Fruit fly (Drosophila melanogaster): Measurements from ENCODE around the gene CG12645.

Gene CG12645

DNA sequence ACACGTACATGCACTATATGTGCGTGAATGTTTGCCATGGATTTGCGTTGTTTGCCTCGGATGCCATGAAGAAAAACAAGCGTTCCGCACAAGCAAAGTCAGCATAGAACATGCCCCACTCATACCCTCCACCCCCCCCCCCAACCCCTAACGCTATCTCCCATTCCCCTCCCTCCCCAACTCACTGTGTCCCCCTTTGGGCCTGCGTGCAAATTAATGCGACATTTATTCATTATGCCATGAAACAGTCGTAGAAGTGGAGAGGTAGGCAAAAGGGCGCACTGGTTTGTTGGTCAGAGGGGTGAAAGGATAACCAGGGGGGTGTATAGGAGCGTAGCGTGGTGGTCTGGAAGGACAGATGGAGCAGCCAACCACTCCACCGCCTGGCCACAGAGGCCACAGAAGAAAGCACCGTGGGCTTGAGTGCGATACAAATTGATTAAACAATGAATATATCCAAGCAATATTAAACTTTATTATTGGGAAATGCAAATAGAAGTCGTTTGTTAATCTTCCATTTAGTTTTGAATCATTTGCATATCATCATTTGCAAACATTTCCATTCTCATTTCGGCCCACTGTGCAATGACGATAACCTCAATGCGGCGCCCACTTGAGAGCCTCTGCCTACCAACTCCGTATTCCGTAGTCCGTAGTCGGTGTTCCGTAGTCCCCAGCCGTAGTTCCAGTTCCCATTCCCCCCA is 31.1 kb downstream of the CG12645 start (continued):
- peak; percentile 73 for TF ChIP-seq CG15336 (GFP tag; IDR thresholded peaks at IDR 0.05)
- peak; percentile 46 for TF ChIP-seq achi (GFP tag; optimal IDR thresholded peaks at IDR 0.05)
- TF ChIP-seq Blimp-1 (GFP tag; optimal IDR thresholded peaks at IDR 0.05) = no peak
- TF ChIP-seq CG32006 (GFP tag; optimal IDR thresholded peaks at IDR 0.05) = peak; percentile 63
- no peak for TF ChIP-seq Sox102F (GFP tag; optimal IDR thresholded peaks at IDR 0.05)
- TF ChIP-seq fd59A (GFP tag; optimal IDR thresholded peaks at IDR 0.05) = peak; percentile 30
- TF ChIP-seq pdm3 (GFP tag; optimal IDR thresholded peaks at IDR 0.05) = peak; percentile 44
- TF ChIP-seq salr (GFP tag; optimal IDR thresholded peaks at IDR 0.05) = no peak
- no peak for TF ChIP-seq Sox15 (GFP tag; optimal IDR thresholded peaks at IDR 0.05)
- TF ChIP-seq CG6854 (GFP tag; optimal IDR thresholded peaks at IDR 0.05) = no peak
- peak; percentile 33 for TF ChIP-seq CG3919 (GFP tag; optimal IDR thresholded peaks at IDR 0.05)
- no peak for TF ChIP-seq spab (GFP tag; optimal IDR thresholded peaks at IDR 0.05)
- TF ChIP-seq svp (GFP tag) = peak; percentile 77
- TF ChIP-seq CG8632 (GFP tag; optimal IDR thresholded peaks at IDR 0.05) = no peak
- peak; percentile 44 for TF ChIP-seq CG3032 (tag; optimal IDR thresholded peaks at IDR 0.05)
- TF ChIP-seq lz (GFP tag; optimal IDR thresholded peaks at IDR 0.05) = peak; percentile 21
- peak; percentile 0 for TF ChIP-seq CG4318 (GFP tag; optimal IDR thresholded peaks at IDR 0.05)
- TF ChIP-seq Hr38 (GFP tag; optimal IDR thresholded peaks at IDR 0.05) = no peak
- TF ChIP-seq Smox (GFP tag; optimal IDR thresholded peaks at IDR 0.05) = peak; percentile 31
- peak; percentile 36 for TF ChIP-seq net (GFP tag; optimal IDR thresholded peaks at IDR 0.05)
- TF ChIP-seq fd85E (GFP tag; optimal IDR thresholded peaks at IDR 0.05) = no peak
- TF ChIP-seq Met (GFP tag; optimal IDR thresholded peaks at IDR 0.05) = peak; percentile 35
- no peak for TF ChIP-seq CG7368 (GFP tag; optimal IDR thresholded peaks at IDR 0.05)
- peak; percentile 56 for TF ChIP-seq Eip75B (GFP tag; optimal IDR thresholded peaks at IDR 0.05)
- TF ChIP-seq OdsH (GFP tag; optimal IDR thresholded peaks at IDR 0.05) = peak; percentile 25
- TF ChIP-seq vri (GFP tag; optimal IDR thresholded peaks at IDR 0.05) = no peak

DNA sequence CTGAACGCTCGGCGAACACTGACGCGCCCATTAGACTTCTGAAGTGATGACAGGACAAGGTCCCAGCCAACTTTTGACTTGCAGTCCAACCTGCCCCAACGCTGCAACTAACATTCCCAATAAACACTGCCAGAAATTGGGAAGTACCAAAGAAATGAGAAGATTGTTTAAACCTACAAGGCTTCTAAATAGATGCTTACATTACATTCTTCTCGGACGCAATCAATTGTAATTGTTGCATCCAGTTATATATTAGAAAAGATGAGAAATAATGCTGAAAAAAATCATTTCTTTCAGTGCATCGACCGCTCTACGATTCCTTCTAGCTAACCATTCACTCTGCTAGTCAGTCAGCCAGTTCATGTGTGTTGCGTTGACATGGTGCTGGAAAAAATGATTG is 49.2 kb downstream of the CG12645 start:
- TF ChIP-seq CG4318 (GFP tag; optimal IDR thresholded peaks at IDR 0.05) (peak; percentile 18), dsx (GFP tag; optimal IDR thresholded peaks at IDR 0.05; ENCODE audit: poor library complexity, severe bottlenecking) (peak; percentile 36), Blimp-1 (GFP tag; optimal IDR thresholded peaks at IDR 0.05) (no peak), spab (GFP tag; optimal IDR thresholded peaks at IDR 0.05) (peak; percentile 36), ss (GFP tag; optimal IDR thresholded peaks at IDR 0.05) (peak; percentile 28 to 36), CG6808 (GFP tag; optimal IDR thresholded peaks at IDR 0.05) (peak; percentile 44), vri (GFP tag; optimal IDR thresholded peaks at IDR 0.05) (no peak), OdsH (GFP tag; optimal IDR thresholded peaks at IDR 0.05) (peak; percentile 52), topi (GFP tag; optimal IDR thresholded peaks at IDR 0.05) (peak; percentile 29), Gug (GFP tag; IDR thresholded peaks at IDR 0.05) (no peak), lz (GFP tag; optimal IDR thresholded peaks at IDR 0.05) (peak; percentile 19), Lpt (GFP tag; optimal IDR thresholded peaks at IDR 0.05) (peak; percentile 39), fkh (GFP tag; optimal IDR thresholded peaks at IDR 0.05) (no peak), net (GFP tag; optimal IDR thresholded peaks at IDR 0.05) (peak; percentile 37), svp (GFP tag) (peak; percentile 30), eg (GFP tag; IDR thresholded peaks at IDR 0.05) (0 out of 3 replicates have a peak, but pooled peaks have one; percentile 24), CG6163 (GFP tag; IDR thresholded peaks at IDR 0.05) (no peak; the same call in 2 of the 3 replicates), CG34406 (GFP tag; optimal IDR thresholded peaks at IDR 0.05) (peak; percentile 16), Eip78C (GFP tag) (peak; percentile 79), CG8632 (GFP tag; optimal IDR thresholded peaks at IDR 0.05) (peak; percentile 14), CG6792 (GFP tag; optimal IDR thresholded peaks at IDR 0.05) (peak; percentile 41), CG6854 (GFP tag; optimal IDR thresholded peaks at IDR 0.05) (no peak), CG1621 (tag; optimal IDR thresholded peaks at IDR 0.05) (peak; percentile 43), pdm3 (GFP tag; optimal IDR thresholded peaks at IDR 0.05) (peak; percentile 46), Hr38 (GFP tag; optimal IDR thresholded peaks at IDR 0.05) (no peak), salr (GFP tag; optimal IDR thresholded peaks at IDR 0.05) (peak; percentile 8 to 32), CG10669 (GFP tag; optimal IDR thresholded peaks at IDR 0.05) (peak; percentile 51), CG15336 (GFP tag; IDR thresholded peaks at IDR 0.05) (peak; percentile 42; the same call in 1 of the 2 replicates), CG7368 (GFP tag; optimal IDR thresholded peaks at IDR 0.05) (peak; percentile 12), CG32006 (GFP tag; optimal IDR thresholded peaks at IDR 0.05) (peak; percentile 52), Met (GFP tag; optimal IDR thresholded peaks at IDR 0.05) (peak; percentile 10), fd59A (GFP tag; optimal IDR thresholded peaks at IDR 0.05) (peak; percentile 40), dac (GFP tag; optimal IDR thresholded peaks at IDR 0.05) (no peak), CG8319 (GFP tag; optimal IDR thresholded peaks at IDR 0.05) (no peak), CG3919 (GFP tag; optimal IDR thresholded peaks at IDR 0.05) (peak; percentile 55), Hr4 (GFP tag; optimal IDR thresholded peaks at IDR 0.05) (peak; percentile 23), CG31627 (GFP tag; optimal IDR thresholded peaks at IDR 0.05) (peak; percentile 21), Sox102F (GFP tag; optimal IDR thresholded peaks at IDR 0.05) (peak; percentile 30), acj6 (GFP tag; optimal IDR thresholded peaks at IDR 0.05) (peak; percentile 48), Smox (GFP tag; optimal IDR thresholded peaks at IDR 0.05) (peak; percentile 4), Sox15 (GFP tag; optimal IDR thresholded peaks at IDR 0.05) (no peak)
